Worm (Caenorhabditis elegans) whole organism, L4 larva: Measurements from ENCODE around the gene C56E10.3.

Source experiments
- R02D3.7 ChIP-seq: fragments of 150-350 bp; sonication (generic microtip); optimal IDR thresholded peaks from 3 replicates; lab custom pipeline; 2014; ENCODE audit warnings: missing biosample characterization, missing genetic modification characterization
- daf-16 ChIP-seq, 3 experiments: sonication (generic microtip); optimal IDR thresholded peaks; 2 replicates each; lab custom pipeline; 2016 to 2017; ENCODE audit warnings: missing genetic modification characterization in 3 of 3, missing genetic modification reagents in 3 of 3, mild to moderate bottlenecking in 2 of 3, missing compliant biosample characterization in 2 of 3, missing biosample characterization in 1 of 3, moderate library complexity in 1 of 3
- nhr-237 ChIP-seq: sonication (generic microtip); optimal IDR thresholded peaks from 2 replicates; lab custom pipeline; 2017; ENCODE audit warnings: missing biosample characterization, missing genetic modification characterization
- nhr-25 ChIP-seq: sonication (generic microtip); optimal IDR thresholded peaks from 2 replicates; lab custom pipeline; 2017; ENCODE audit warnings: missing genetic modification characterization, mild to moderate bottlenecking, missing compliant biosample characterization, antibody characterized with exemption, moderate library complexity, borderline replicate concordance; ENCODE audit not compliant: insufficient read depth
- nhr-76 ChIP-seq: fragments of 150-350 bp; optimal IDR thresholded peaks from 2 replicates; lab custom pipeline; 2014; ENCODE audit warnings: missing biosample characterization, missing genetic modification characterization

- TF ChIP-seq R02D3.7 (tag; lab: Kevin White, UChicago) = no peak
- no peak for TF ChIP-seq daf-16 (GFP tag; optimal IDR thresholded peaks at IDR 0.05; lab: Kevin White, UChicago)
- no peak for TF ChIP-seq daf-16 (tag; optimal IDR thresholded peaks at IDR 0.05; lab: Kevin White, UChicago)
- TF ChIP-seq nhr-76 (tag; lab: Kevin White, UChicago) = no peak
- TF ChIP-seq nhr-237 (tag; lab: Kevin White, UChicago) = no peak
- TF ChIP-seq nhr-25 (tag; lab: Kevin White, UChicago) = no peak
Measured at ce11 chrX:6613537-6613936, 31.9 kb upstream of the C56E10.3 start.
